Fruit fly (Drosophila melanogaster) whole organism, prepupa: ENCODE measurements around the gene mus101.
A peak's percentile ranks its signal among the peaks of the same experiment; 100 is the strongest.

Source experiments
- CG11762 ChIP-seq: fragments of 200-800 bp; sonication (Bioruptor generic); optimal IDR thresholded peaks from 3 replicates; lab custom pipeline; 2016; ENCODE audit warnings: missing biosample characterization, missing genetic modification characterization; ENCODE audit not compliant: insufficient read depth
- CG11902 ChIP-seq: fragments of 200-800 bp; sonication (Bioruptor generic); optimal IDR thresholded peaks from 3 replicates; lab custom pipeline; 2016; ENCODE audit warnings: missing biosample characterization, missing genetic modification characterization
- CG1621 ChIP-seq: fragments of 200-800 bp; sonication (Bioruptor generic); optimal IDR thresholded peaks from 3 replicates; lab custom pipeline; 2018; ENCODE audit warnings: missing biosample characterization, mild to moderate bottlenecking, missing genetic modification characterization
- CG31627 ChIP-seq: fragments of 200-800 bp; sonication (Bioruptor generic); optimal IDR thresholded peaks from 3 replicates; lab custom pipeline; 2016; ENCODE audit warnings: missing biosample characterization, missing genetic modification characterization
- CG34406 ChIP-seq: fragments of 200-800 bp; sonication (Bioruptor generic); optimal IDR thresholded peaks from 3 replicates; lab custom pipeline; 2016; ENCODE audit warnings: missing biosample characterization, missing genetic modification characterization
- CG3919 ChIP-seq: fragments of 200-800 bp; sonication (Bioruptor generic); optimal IDR thresholded peaks from 3 replicates; lab custom pipeline; 2016; ENCODE audit warnings: missing biosample characterization, missing genetic modification characterization
- CG4318 ChIP-seq: fragments of 200-800 bp; sonication (Bioruptor generic); optimal IDR thresholded peaks from 3 replicates; lab custom pipeline; 2017; ENCODE audit warnings: missing biosample characterization, mild to moderate bottlenecking, missing genetic modification characterization
- CG6163 ChIP-seq: fragments of 200-800 bp; sonication (Bioruptor generic); IDR thresholded peaks from 3 replicates; pipeline ENCODE4 v1.3.6; 2022; ENCODE audit warnings: missing biosample characterization, missing genetic modification characterization
- CG6792 ChIP-seq: fragments of 200-800 bp; sonication (Bioruptor generic); optimal IDR thresholded peaks from 3 replicates; lab custom pipeline; 2016; ENCODE audit warnings: missing biosample characterization, missing genetic modification characterization
- CG6854 ChIP-seq: fragments of 200-800 bp; sonication (Bioruptor generic); optimal IDR thresholded peaks from 2 replicates; lab custom pipeline; 2017; ENCODE audit warnings: missing biosample characterization, mild to moderate bottlenecking, missing genetic modification characterization
- CG8319 ChIP-seq: fragments of 200-800 bp; sonication (Bioruptor generic); optimal IDR thresholded peaks from 3 replicates; lab custom pipeline; 2016; ENCODE audit warnings: missing biosample characterization, missing genetic modification characterization
- CG8632 ChIP-seq: fragments of 200-800 bp; sonication (Bioruptor generic); optimal IDR thresholded peaks from 3 replicates; lab custom pipeline; 2016; ENCODE audit warnings: missing biosample characterization, missing genetic modification characterization
- CG9139 ChIP-seq: fragments of 200-800 bp; sonication (Bioruptor generic); optimal IDR thresholded peaks from 3 replicates; lab custom pipeline; 2017; ENCODE audit warnings: missing biosample characterization, mild to moderate bottlenecking, missing genetic modification characterization
- Eip78C ChIP-seq: fragments of 200-800 bp; sonication (Bioruptor generic); peaks from one replicate; lab custom pipeline; 2016; ENCODE audit warnings: missing biosample characterization, missing genetic modification characterization
- Eip93F ChIP-seq: fragments of 200-800 bp; sonication (Bioruptor generic); optimal IDR thresholded peaks from 2 replicates; lab custom pipeline; 2016; ENCODE audit warnings: missing biosample characterization, mild to moderate bottlenecking, missing genetic modification characterization
- Gug ChIP-seq: fragments of 200-800 bp; sonication (Bioruptor generic); IDR thresholded peaks from 2 replicates; pipeline ENCODE4 v1.3.6; 2022; ENCODE audit warnings: missing biosample characterization, missing genetic modification characterization
- Hr4 ChIP-seq: fragments of 200-800 bp; sonication (Bioruptor generic); optimal IDR thresholded peaks from 3 replicates; lab custom pipeline; 2016; ENCODE audit warnings: missing biosample characterization, missing genetic modification characterization
- Sox102F ChIP-seq: fragments of 200-800 bp; sonication (Bioruptor generic); optimal IDR thresholded peaks from 2 replicates; lab custom pipeline; 2016; ENCODE audit warnings: missing biosample characterization, mild to moderate bottlenecking, missing genetic modification characterization
- Sox15 ChIP-seq: fragments of 200-800 bp; sonication (Bioruptor generic); optimal IDR thresholded peaks from 3 replicates; lab custom pipeline; 2016; ENCODE audit warnings: missing biosample characterization, missing genetic modification characterization
- achi ChIP-seq: fragments of 200-800 bp; sonication (Bioruptor generic); optimal IDR thresholded peaks from 3 replicates; lab custom pipeline; 2016; ENCODE audit warnings: missing biosample characterization, missing genetic modification characterization
- acj6 ChIP-seq: fragments of 200-800 bp; sonication (Bioruptor generic); optimal IDR thresholded peaks from 3 replicates; lab custom pipeline; 2016; ENCODE audit warnings: missing biosample characterization, missing genetic modification characterization
- dsx ChIP-seq: fragments of 200-800 bp; optimal IDR thresholded peaks from 3 replicates; lab custom pipeline; 2019; ENCODE audit warnings: missing biosample characterization, mild to moderate bottlenecking, missing genetic modification characterization, moderate library complexity; ENCODE audit not compliant: poor library complexity, severe bottlenecking
- eg ChIP-seq: fragments of 200-800 bp; sonication (Bioruptor generic); IDR thresholded peaks from 3 replicates; pipeline ENCODE4 v1.3.6; 2022; ENCODE audit warnings: missing biosample characterization, missing genetic modification characterization
- fd85E ChIP-seq: fragments of 200-800 bp; sonication (Bioruptor generic); optimal IDR thresholded peaks from 3 replicates; lab custom pipeline; 2016; ENCODE audit warnings: missing biosample characterization, missing genetic modification characterization
- fkh ChIP-seq: fragments of 200-800 bp; sonication (Bioruptor generic); optimal IDR thresholded peaks from 3 replicates; lab custom pipeline; 2017; ENCODE audit warnings: missing biosample characterization, mild to moderate bottlenecking, missing genetic modification characterization, moderate library complexity
- lz ChIP-seq: fragments of 200-800 bp; sonication (Bioruptor generic); optimal IDR thresholded peaks from 3 replicates; lab custom pipeline; 2016; ENCODE audit warnings: missing biosample characterization, missing genetic modification characterization
- net ChIP-seq: fragments of 200-800 bp; sonication (Bioruptor generic); optimal IDR thresholded peaks from 3 replicates; lab custom pipeline; 2016; ENCODE audit warnings: missing biosample characterization, missing genetic modification characterization
- salr ChIP-seq, 2 experiments: fragments of 200-800 bp; sonication (Bioruptor generic); optimal IDR thresholded peaks; 3 replicates each; lab custom pipeline; 2016 to 2018; ENCODE audit warnings: missing biosample characterization in 2 of 2, missing genetic modification characterization in 2 of 2, mild to moderate bottlenecking in 1 of 2
- spab ChIP-seq: fragments of 200-800 bp; sonication (Bioruptor generic); optimal IDR thresholded peaks from 2 replicates; lab custom pipeline; 2017; ENCODE audit warnings: missing biosample characterization, mild to moderate bottlenecking, missing genetic modification characterization, missing genetic modification reagents
- ss ChIP-seq, 2 experiments: fragments of 200-800 bp; sonication (Bioruptor generic); optimal IDR thresholded peaks; 2 replicates in 1 of 2; 3 replicates in 1 of 2; lab custom pipeline; 2017 to 2018; ENCODE audit warnings: mild to moderate bottlenecking in 2 of 2, missing biosample characterization in 2 of 2, missing genetic modification characterization in 2 of 2, moderate library complexity in 1 of 2

Gene mus101

DNA sequence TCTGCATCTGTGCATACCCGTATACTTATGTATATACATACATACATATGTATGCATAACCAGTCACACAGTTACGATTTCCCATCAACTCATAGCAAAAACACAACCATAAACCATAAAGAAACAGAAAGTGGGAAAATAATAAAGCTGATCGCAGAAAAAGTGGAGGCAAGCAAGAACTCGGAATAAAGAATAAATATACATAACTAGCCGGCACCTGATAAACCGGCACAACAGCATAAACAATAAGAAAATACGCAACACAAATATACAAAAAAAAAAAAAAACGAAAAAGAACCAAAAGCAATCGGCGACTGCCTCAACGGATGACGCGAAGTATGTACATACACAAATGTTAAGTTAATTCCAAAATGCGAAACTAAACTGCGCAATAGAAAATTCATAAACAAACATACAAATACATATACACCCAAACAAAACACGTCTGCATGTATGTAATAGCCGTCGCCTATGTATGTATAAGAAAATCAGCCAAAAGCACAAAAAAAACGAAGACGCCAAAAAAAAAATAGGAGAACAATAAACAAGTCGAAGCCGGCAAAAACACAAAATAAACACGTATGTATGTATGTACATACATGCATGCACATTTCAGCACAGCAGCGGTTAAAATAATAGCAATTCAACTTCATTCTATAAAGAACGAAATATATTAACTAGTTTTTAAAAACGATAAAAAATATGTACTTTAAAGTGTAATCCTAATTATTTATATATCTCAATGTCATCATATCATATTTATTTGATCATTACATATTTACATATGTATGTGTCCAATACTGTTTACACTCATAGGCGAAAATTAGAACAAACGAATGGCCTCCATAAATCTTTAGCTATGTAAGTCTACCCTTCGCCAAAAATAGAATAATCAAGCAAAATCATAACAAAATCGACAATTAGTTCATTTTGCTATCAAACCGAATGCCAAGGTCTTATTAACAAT, 27.1 kb downstream of the mus101 start (continued):
- TF ChIP-seq Sox15 (GFP tag; lab: Kevin White, UChicago): no peak
- TF ChIP-seq lz (GFP tag; lab: Kevin White, UChicago): peak; percentile 39
- TF ChIP-seq CG6854 (GFP tag; lab: Kevin White, UChicago): no peak
- TF ChIP-seq Eip93F (GFP tag; lab: Kevin White, UChicago): no peak
- TF ChIP-seq CG11762 (GFP tag; lab: Kevin White, UChicago): no peak
- peak; percentile 44 for TF ChIP-seq Hr4 (GFP tag; lab: Kevin White, UChicago)
- peak; percentile 53; the same call in 1 of the 3 replicates for TF ChIP-seq CG6163 (GFP tag; lab: Robert Waterston, UW)
- no peak for TF ChIP-seq CG6792 (GFP tag; lab: Kevin White, UChicago)
- no peak for TF ChIP-seq fd85E (GFP tag; lab: Kevin White, UChicago)
- no peak for TF ChIP-seq CG1621 (tag; lab: Kevin White, UChicago)
- no peak for TF ChIP-seq salr (GFP tag; optimal IDR thresholded peaks at IDR 0.05; lab: Kevin White, UChicago)
- TF ChIP-seq ss (GFP tag; optimal IDR thresholded peaks at IDR 0.05; lab: Kevin White, UChicago): peak; percentile 34 to 46
- TF ChIP-seq CG3919 (GFP tag; lab: Kevin White, UChicago): peak; percentile 16
- TF ChIP-seq CG8319 (GFP tag; lab: Kevin White, UChicago): no peak
- peak; percentile 67 for TF ChIP-seq eg (GFP tag; lab: Robert Waterston, UW)
- no peak for TF ChIP-seq spab (GFP tag; lab: Kevin White, UChicago)
- TF ChIP-seq dsx: no peak
- TF ChIP-seq CG34406 (GFP tag; lab: Kevin White, UChicago): peak; percentile 25
- peak; percentile 52 for TF ChIP-seq fkh (GFP tag; lab: Kevin White, UChicago)
- peak; percentile 27 for TF ChIP-seq CG4318
- TF ChIP-seq CG8632 (GFP tag; lab: Kevin White, UChicago): peak; percentile 27
- peak; percentile 67; the same call in 1 of the 2 replicates for TF ChIP-seq Gug (GFP tag; lab: Robert Waterston, UW)
- TF ChIP-seq net: no peak
- peak; percentile 35 for TF ChIP-seq acj6 (GFP tag; lab: Kevin White, UChicago)
- peak; percentile 10 for TF ChIP-seq Sox102F
- no peak for TF ChIP-seq CG9139 (GFP tag; lab: Kevin White, UChicago)
- peak; percentile 85 for TF ChIP-seq Eip78C (GFP tag; lab: Kevin White, UChicago)

- TF ChIP-seq CG11902 (GFP tag; lab: Kevin White, UChicago) (no peak), CG31627 (GFP tag; lab: Kevin White, UChicago) (no peak), fkh (GFP tag; lab: Kevin White, UChicago) (peak; percentile 72)
- TF ChIP-seq, all 60 proteins: peak for 1
Measured at dm6 chrX:13749873-13750241, 27.8 kb downstream of the mus101 start.

dm6 chrX:13752543-13753046, 30.5 kb downstream of the mus101 start:
- TF ChIP-seq eg (GFP tag; lab: Robert Waterston, UW) (no peak), CG6792 (GFP tag; lab: Kevin White, UChicago) (no peak), Eip78C (GFP tag; lab: Kevin White, UChicago) (peak; percentile 61)

DNA sequence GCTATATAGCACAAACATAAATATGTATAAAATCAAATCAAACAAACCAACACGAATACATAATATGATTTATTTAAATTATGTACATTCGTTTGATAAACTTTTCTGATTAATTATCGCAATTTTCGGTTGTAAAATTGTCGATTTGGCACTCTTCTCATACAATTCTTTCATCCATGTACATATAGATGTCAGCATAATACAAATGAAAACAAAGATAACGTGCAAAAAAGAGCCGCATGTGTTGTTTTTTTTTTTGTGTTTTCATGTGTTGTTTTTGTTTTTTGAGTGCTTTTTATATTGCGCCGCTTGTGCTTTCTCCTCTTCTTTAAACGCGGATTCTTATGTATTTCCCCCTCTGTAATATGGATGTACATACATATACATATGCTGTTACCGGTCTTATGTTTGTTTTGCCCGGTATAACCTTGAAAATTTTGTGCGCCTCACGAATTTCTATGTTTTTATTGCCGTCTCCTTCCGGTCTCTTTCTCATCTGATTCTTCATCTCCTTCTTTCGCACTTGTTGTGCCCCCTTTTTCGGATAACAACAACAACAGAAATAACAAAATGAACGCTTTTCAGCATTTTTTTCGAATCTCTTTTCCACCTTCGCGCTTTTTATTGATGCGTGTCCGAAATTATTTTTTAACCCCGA, 31.2 kb downstream of the mus101 start:
- TF ChIP-seq CG6163 (GFP tag; lab: Robert Waterston, UW): peak; percentile 31; the same call in 2 of the 3 replicates
- TF ChIP-seq achi (GFP tag; lab: Kevin White, UChicago): no peak
- peak in 1 of 2 experiments; percentile 5 for TF ChIP-seq ss (GFP tag; optimal IDR thresholded peaks at IDR 0.05; lab: Kevin White, UChicago)
- TF ChIP-seq CG6854 (GFP tag; lab: Kevin White, UChicago): peak; percentile 19
